Worm (Caenorhabditis elegans) whole organism, L1 larva: Measurements from ENCODE around the gene srd-34.
A peak's percentile ranks its signal among the peaks of the same experiment; 100 is the strongest.

Experiments
- C16A3.4 ChIP-seq: fragments of 150-350 bp; optimal IDR thresholded peaks from 2 replicates; lab custom pipeline; 2014; ENCODE audit warnings: missing biosample characterization, missing genetic modification characterization
- C34B4.2 ChIP-seq: sonication (generic microtip); optimal IDR thresholded peaks from 2 replicates; lab custom pipeline; 2017; ENCODE audit warnings: mild to moderate bottlenecking, missing genetic modification characterization, missing compliant biosample characterization
- Y116A8C.19 ChIP-seq: sonication (generic microtip); optimal IDR thresholded peaks from 2 replicates; lab custom pipeline; 2016; ENCODE audit warnings: missing compliant biosample characterization, missing genetic modification characterization, borderline replicate concordance
- aly-2 ChIP-seq: fragments of 150-350 bp; optimal IDR thresholded peaks from 2 replicates; lab custom pipeline; 2014; ENCODE audit warnings: missing biosample characterization, missing genetic modification characterization
- ama-1 ChIP-seq: fragments of 150-350 bp; optimal IDR thresholded peaks from 2 replicates; lab custom pipeline; 2014
- blmp-1 ChIP-seq: fragments of 150-350 bp; optimal IDR thresholded peaks from 2 replicates; lab custom pipeline; 2014; ENCODE audit warnings: missing biosample characterization, missing genetic modification characterization
- ceh-82 ChIP-seq, 3 experiments: fragments of 150-350 bp in 1 of 3; sonication (generic microtip) in 2 of 3; optimal IDR thresholded peaks; 2 replicates each; lab custom pipeline; 2014 to 2017; ENCODE audit warnings: missing biosample characterization in 3 of 3, missing genetic modification characterization in 3 of 3
- efl-1 ChIP-seq, 4 experiments: fragments of 150-350 bp; optimal IDR thresholded peaks in 3 of 4; peaks in 1 of 4; 1 replicate in 1 of 4; 2 replicates in 3 of 4; lab custom pipeline; 2014; ENCODE audit warnings: missing biosample characterization in 2 of 4, missing genetic modification characterization in 2 of 4, missing genetic modification reagents in 2 of 4
- efl-3 ChIP-seq: fragments of 200-800 bp; sonication (Bioruptor generic); optimal IDR thresholded peaks from 2 replicates; lab custom pipeline; 2018; ENCODE audit warnings: mild to moderate bottlenecking, missing genetic modification characterization, missing compliant biosample characterization
- elt-2 ChIP-seq: sonication (generic microtip); optimal IDR thresholded peaks from 2 replicates; lab custom pipeline; 2016; ENCODE audit warnings: missing genetic modification characterization, mild to moderate bottlenecking, inconsistent platforms, missing compliant biosample characterization, missing genetic modification reagents
- elt-3 ChIP-seq, 6 experiments: fragments of 150-350 bp in 1 of 6; sonication (generic microtip); optimal IDR thresholded peaks; 2 replicates each; lab custom pipeline; 2017 to 2018; ENCODE audit warnings: missing biosample characterization in 6 of 6, missing genetic modification characterization in 6 of 6, inconsistent platforms in 1 of 6
- fkh-4 ChIP-seq: sonication (generic microtip); optimal IDR thresholded peaks from 2 replicates; lab custom pipeline; 2016; ENCODE audit warnings: missing compliant biosample characterization, missing genetic modification characterization, borderline replicate concordance
- grh-1 ChIP-seq: fragments of 200-800 bp; sonication (Bioruptor generic); IDR thresholded peaks from 2 replicates; pipeline ENCODE4 v1.3.6; 2022; ENCODE audit warnings: missing genetic modification reagents, missing genetic modification characterization, missing compliant biosample characterization
- hlh-17 ChIP-seq: fragments of 200-800 bp; sonication (Bioruptor generic); optimal IDR thresholded peaks from 2 replicates; lab custom pipeline; 2018; ENCODE audit warnings: missing genetic modification characterization, mild to moderate bottlenecking, missing compliant biosample characterization, moderate library complexity, borderline replicate concordance
- hpl-2 ChIP-seq: fragments of 150-350 bp; optimal IDR thresholded peaks from 2 replicates; lab custom pipeline; 2014; ENCODE audit warnings: missing biosample characterization, missing genetic modification reagents, missing genetic modification characterization
- lin-14 ChIP-seq: fragments of 200-800 bp; sonication (Bioruptor generic); optimal IDR thresholded peaks from 2 replicates; lab custom pipeline; 2018; ENCODE audit warnings: mild to moderate bottlenecking, missing genetic modification characterization, moderate library complexity, missing compliant biosample characterization
- lin-15B ChIP-seq: fragments of 150-350 bp; sonication (generic microtip); optimal IDR thresholded peaks from 3 replicates; lab custom pipeline; 2014; ENCODE audit warnings: missing biosample characterization, missing genetic modification characterization
- lin-35 ChIP-seq, 2 experiments: fragments of 150-350 bp; optimal IDR thresholded peaks; 2 replicates each; lab custom pipeline; 2014; ENCODE audit warnings: missing biosample characterization in 2 of 2, missing genetic modification characterization in 2 of 2, missing genetic modification reagents in 2 of 2
- lin-39 ChIP-seq: fragments of 150-350 bp; optimal IDR thresholded peaks from 2 replicates; lab custom pipeline; 2014; ENCODE audit warnings: missing biosample characterization, missing genetic modification reagents, missing genetic modification characterization
- nhr-11 ChIP-seq: fragments of 150-350 bp; optimal IDR thresholded peaks from 2 replicates; lab custom pipeline; 2014; ENCODE audit warnings: missing biosample characterization, missing genetic modification characterization
- nhr-19 ChIP-seq: fragments of 200-800 bp; sonication (Bioruptor generic); conservative IDR thresholded peaks from 2 replicates; pipeline ENCODE4 v1.3.6; 2022; ENCODE audit warnings: missing genetic modification characterization, missing compliant biosample characterization
- nhr-20 ChIP-seq: sonication (generic microtip); optimal IDR thresholded peaks from 2 replicates; lab custom pipeline; 2016; ENCODE audit warnings: mild to moderate bottlenecking, missing genetic modification characterization, missing compliant biosample characterization
- nhr-71 ChIP-seq: sonication (generic microtip); optimal IDR thresholded peaks from 2 replicates; lab custom pipeline; 2016; ENCODE audit warnings: mild to moderate bottlenecking, missing genetic modification characterization, moderate library complexity, missing compliant biosample characterization
- nhr-85 ChIP-seq: sonication (generic microtip); peaks from one replicate; lab custom pipeline; 2016; ENCODE audit warnings: missing genetic modification characterization, inconsistent platforms, missing compliant biosample characterization
- nhr-90 ChIP-seq: sonication (generic microtip); optimal IDR thresholded peaks from 2 replicates; lab custom pipeline; 2016; ENCODE audit warnings: mild to moderate bottlenecking, missing genetic modification characterization, missing compliant biosample characterization; ENCODE audit not compliant: poor library complexity
- pag-3 ChIP-seq: sonication (generic microtip); optimal IDR thresholded peaks from 2 replicates; lab custom pipeline; 2017; ENCODE audit warnings: missing genetic modification characterization, mild to moderate bottlenecking, missing compliant biosample characterization, antibody characterized with exemption, borderline replicate concordance; ENCODE audit not compliant: insufficient read depth
- pqm-1 ChIP-seq: sonication (generic microtip); optimal IDR thresholded peaks from 3 replicates; lab custom pipeline; 2017; ENCODE audit warnings: missing biosample characterization, missing genetic modification characterization
- sptf-1 ChIP-seq: fragments of 150-350 bp; optimal IDR thresholded peaks from 2 replicates; lab custom pipeline; 2014; ENCODE audit warnings: missing biosample characterization, missing genetic modification characterization
- tlp-1 ChIP-seq: fragments of 150-350 bp; optimal IDR thresholded peaks from 2 replicates; lab custom pipeline; 2014; ENCODE audit warnings: missing biosample characterization, missing genetic modification characterization
- unc-130 ChIP-seq: fragments of 150-350 bp; optimal IDR thresholded peaks from 2 replicates; lab custom pipeline; 2017; ENCODE audit warnings: missing biosample characterization, missing genetic modification characterization, inconsistent platforms
- unc-30 ChIP-seq: sonication (generic microtip); optimal IDR thresholded peaks from 2 replicates; lab custom pipeline; 2017; ENCODE audit warnings: missing biosample characterization, missing genetic modification characterization
- unc-86 ChIP-seq: sonication (generic microtip); optimal IDR thresholded peaks from 2 replicates; lab custom pipeline; 2016; ENCODE audit warnings: missing genetic modification characterization, missing compliant biosample characterization
- unc-98 ChIP-seq: fragments of 200-800 bp; sonication (Bioruptor generic); IDR thresholded peaks from 2 replicates; pipeline ENCODE4 v1.3.6; 2022; ENCODE audit warnings: missing genetic modification characterization, missing compliant biosample characterization
- ztf-11 ChIP-seq, 2 experiments: sonication (generic microtip); optimal IDR thresholded peaks; 2 replicates each; lab custom pipeline; 2016 to 2017; ENCODE audit warnings: missing genetic modification characterization in 2 of 2, missing biosample characterization in 1 of 2, missing compliant biosample characterization in 1 of 2

Gene srd-34

ce11 chrV:10589774-10590528 is 41.1 kb upstream of the srd-34 start, which contains the start of gene ttr-23:
TSS of gene ttr-23 (minus strand) at chrV:10589860.
- TF ChIP-seq elt-2 (tag; lab: Kevin White, UChicago) = peak; percentile 83
- TF ChIP-seq nhr-19 (GFP tag; lab: Robert Waterston, UW) = no peak
- no peak for TF ChIP-seq unc-86 (tag; lab: Kevin White, UChicago)
- peak; percentile 66 for TF ChIP-seq nhr-85
- no peak for TF ChIP-seq unc-30 (tag; lab: Kevin White, UChicago)
- TF ChIP-seq nhr-90 (tag; lab: Kevin White, UChicago) = no peak
- TF ChIP-seq unc-98 (GFP tag; lab: Robert Waterston, UW) = no peak
- TF ChIP-seq lin-35 (GFP tag; optimal IDR thresholded peaks at IDR 0.05; lab: Kevin White, UChicago) = peak in 1 of 2 experiments; percentile 43
- no peak for TF ChIP-seq C16A3.4
- TF ChIP-seq lin-39 (tag; lab: Kevin White, UChicago) = no peak
- no peak for TF ChIP-seq fkh-4 (tag; lab: Kevin White, UChicago)
- peak; percentile 62 for TF ChIP-seq nhr-71 (tag; lab: Kevin White, UChicago)
- TF ChIP-seq nhr-11 (tag; lab: Kevin White, UChicago) = no peak
- TF ChIP-seq tlp-1 = peak; percentile 24
- TF ChIP-seq C34B4.2 (tag; lab: Kevin White, UChicago) = no peak
- no peak for TF ChIP-seq hpl-2
- TF ChIP-seq aly-2 = no peak
- no peak for TF ChIP-seq efl-1 (optimal IDR thresholded peaks at IDR 0.05; lab: Kevin White, UChicago)
- TF ChIP-seq efl-1 (GFP tag; optimal IDR thresholded peaks at IDR 0.05 in 1 of 2; lab: Kevin White, UChicago) = peak in 1 of 2 experiments; percentile 36
- TF ChIP-seq ama-1 (lab: Kevin White, UChicago) = no peak
- no peak for TF ChIP-seq blmp-1 (tag; lab: Kevin White, UChicago)
- TF ChIP-seq lin-14 (GFP tag; lab: Kevin White, UChicago) = no peak
- no peak for TF ChIP-seq elt-3 (tag; optimal IDR thresholded peaks at IDR 0.05; lab: Kevin White, UChicago)
- TF ChIP-seq nhr-20 (tag; lab: Kevin White, UChicago) = peak; percentile 32
- no peak for TF ChIP-seq ceh-82 (tag; optimal IDR thresholded peaks at IDR 0.05; lab: Kevin White, UChicago)
- no peak for TF ChIP-seq unc-130 (tag; lab: Kevin White, UChicago)
- no peak for TF ChIP-seq grh-1 (GFP tag; lab: Robert Waterston, UW)

ce11 chrV:10588694-10589093 is 39.8 kb upstream of the srd-34 start, which contains the start of gene srg-32:
TSS of gene srg-32 (minus strand) at chrV:10588794.
- no peak for TF ChIP-seq lin-35 (GFP tag; optimal IDR thresholded peaks at IDR 0.05; lab: Kevin White, UChicago)
- no peak for TF ChIP-seq hlh-17 (GFP tag; lab: Kevin White, UChicago)
- TF ChIP-seq lin-15B = no peak
- no peak for TF ChIP-seq Y116A8C.19 (tag; lab: Kevin White, UChicago)
- TF ChIP-seq sptf-1 (tag; lab: Kevin White, UChicago) = no peak
- no peak for TF ChIP-seq efl-1 (optimal IDR thresholded peaks at IDR 0.05; lab: Kevin White, UChicago)
- no peak for TF ChIP-seq efl-1 (GFP tag; optimal IDR thresholded peaks at IDR 0.05 in 1 of 2; lab: Kevin White, UChicago)
- TF ChIP-seq pag-3 (tag; lab: Kevin White, UChicago) = no peak

ce11 chrV:10581837-10582300 is 33.0 kb upstream of the srd-34 start, which contains the start of gene T21C9.6:
TSS of gene T21C9.6 (plus strand) at chrV:10581887.
- TF ChIP-seq pqm-1 (tag; lab: Kevin White, UChicago) (no peak), Y116A8C.19 (tag; lab: Kevin White, UChicago) (no peak), C34B4.2 (tag; lab: Kevin White, UChicago) (no peak), efl-3 (no peak), elt-2 (tag; lab: Kevin White, UChicago) (peak; percentile 25), nhr-90 (tag; lab: Kevin White, UChicago) (no peak), ztf-11 (tag; optimal IDR thresholded peaks at IDR 0.05; lab: Kevin White, UChicago) (no peak)
